Fruit fly (Drosophila melanogaster) whole organism, pupa: ENCODE data around the gene CG17362.

Source experiments
- CG10348 ChIP-seq: fragments of 200-800 bp; sonication (Bioruptor generic); IDR thresholded peaks from 2 replicates; pipeline ENCODE4 v1.3.6; 2022; ENCODE audit warnings: missing biosample characterization, missing genetic modification characterization
- CG12605 ChIP-seq: fragments of 200-800 bp; sonication (Bioruptor generic); IDR thresholded peaks from 2 replicates; pipeline ENCODE4 v1.3.6; 2022; ENCODE audit warnings: missing biosample characterization, missing genetic modification characterization
- CG13204 ChIP-seq: fragments of 200-800 bp; sonication (Bioruptor generic); optimal IDR thresholded peaks from 2 replicates; lab custom pipeline; 2018; ENCODE audit warnings: missing biosample characterization, mild to moderate bottlenecking, missing genetic modification characterization, moderate library complexity
- CG14655 ChIP-seq: fragments of 200-800 bp; sonication (Bioruptor generic); optimal IDR thresholded peaks from 3 replicates; lab custom pipeline; 2017; ENCODE audit warnings: mild to moderate bottlenecking, missing biosample characterization, missing genetic modification reagents, missing genetic modification characterization
- CG15710 ChIP-seq: fragments of 200-800 bp; sonication (Bioruptor generic); optimal IDR thresholded peaks from 2 replicates; lab custom pipeline; 2018; ENCODE audit warnings: missing biosample characterization, mild to moderate bottlenecking, missing genetic modification characterization, moderate library complexity
- CG17806 ChIP-seq: fragments of 200-800 bp; sonication (Bioruptor generic); optimal IDR thresholded peaks from 2 replicates; lab custom pipeline; 2018; ENCODE audit warnings: missing biosample characterization, mild to moderate bottlenecking, missing genetic modification characterization, moderate library complexity
- CG32121 ChIP-seq: fragments of 200-800 bp; sonication (Bioruptor generic); IDR thresholded peaks from 2 replicates; pipeline ENCODE4 v1.3.6; 2022; ENCODE audit warnings: missing biosample characterization, missing genetic modification characterization
- CG34367 ChIP-seq: fragments of 200-800 bp; sonication (Bioruptor generic); optimal IDR thresholded peaks from 2 replicates; lab custom pipeline; 2018; ENCODE audit warnings: missing biosample characterization, mild to moderate bottlenecking, missing genetic modification characterization
- CG4496 ChIP-seq: fragments of 200-800 bp; sonication (Bioruptor generic); IDR thresholded peaks from 3 replicates; pipeline ENCODE4 v1.3.6; 2022; ENCODE audit warnings: missing biosample characterization, missing genetic modification characterization
- CG8159 ChIP-seq: fragments of 200-800 bp; sonication (Bioruptor generic); optimal IDR thresholded peaks from 3 replicates; lab custom pipeline; 2018; ENCODE audit warnings: missing biosample characterization, mild to moderate bottlenecking, missing genetic modification characterization, moderate library complexity
- CG8301 ChIP-seq: fragments of 200-800 bp; sonication (Bioruptor generic); optimal IDR thresholded peaks from 2 replicates; lab custom pipeline; 2018; ENCODE audit warnings: missing biosample characterization, mild to moderate bottlenecking, missing genetic modification characterization
- CG9948 ChIP-seq: fragments of 200-800 bp; sonication (Bioruptor generic); optimal IDR thresholded peaks from 2 replicates; lab custom pipeline; 2018; ENCODE audit warnings: missing biosample characterization, mild to moderate bottlenecking, missing genetic modification characterization, moderate library complexity
- D1 ChIP-seq: fragments of 200-800 bp; sonication (Bioruptor generic); optimal IDR thresholded peaks from 2 replicates; lab custom pipeline; 2018; ENCODE audit warnings: missing biosample characterization, mild to moderate bottlenecking, missing genetic modification characterization, moderate library complexity
- EcR ChIP-seq: fragments of 200-800 bp; sonication (Bioruptor generic); optimal IDR thresholded peaks from 3 replicates; lab custom pipeline; 2019; ENCODE audit warnings: missing biosample characterization, missing genetic modification characterization, mild to moderate bottlenecking, moderate library complexity, missing genetic modification reagents
- Ets98B ChIP-seq: fragments of 200-800 bp; sonication (Bioruptor generic); IDR thresholded peaks from 2 replicates; pipeline ENCODE4 v1.3.6; 2022; ENCODE audit warnings: missing biosample characterization, missing genetic modification characterization
- Pif1A ChIP-seq: fragments of 200-800 bp; sonication (Bioruptor generic); optimal IDR thresholded peaks from 3 replicates; lab custom pipeline; 2016; ENCODE audit warnings: missing biosample characterization, missing genetic modification characterization
- Pif1B ChIP-seq: fragments of 200-800 bp; sonication (Bioruptor generic); optimal IDR thresholded peaks from 3 replicates; lab custom pipeline; 2016; ENCODE audit warnings: missing biosample characterization, missing genetic modification characterization
- Snoo ChIP-seq: fragments of 200-800 bp; sonication (Bioruptor generic); optimal IDR thresholded peaks from 3 replicates; lab custom pipeline; 2017; ENCODE audit warnings: missing biosample characterization, mild to moderate bottlenecking, missing genetic modification characterization, inconsistent platforms
- fd96Ca ChIP-seq: fragments of 200-800 bp; sonication (Bioruptor generic); IDR thresholded peaks from 3 replicates; pipeline ENCODE4 v1.3.6; 2022; ENCODE audit warnings: missing biosample characterization, missing genetic modification characterization
- gl ChIP-seq: fragments of 200-800 bp; sonication (Bioruptor generic); optimal IDR thresholded peaks from 2 replicates; lab custom pipeline; 2018; ENCODE audit warnings: missing biosample characterization, mild to moderate bottlenecking, missing genetic modification characterization
- rn ChIP-seq: fragments of 200-800 bp; sonication (Bioruptor generic); IDR thresholded peaks from 2 replicates; pipeline ENCODE4 v1.3.6; 2022; ENCODE audit warnings: missing biosample characterization, missing genetic modification characterization

The CG17362 gene

dm6 chr3L:14004963-14005458 lies 18.6 kb downstream of the CG17362 start:
- TF ChIP-seq rn (GFP tag; lab: Robert Waterston, UW) (peak; percentile 97), CG13204 (GFP tag; lab: Kevin White, UChicago) (peak; percentile 93), CG8159 (peak; percentile 97), Ets98B (GFP tag; lab: Robert Waterston, UW) (peak; percentile 99), CG14655 (GFP tag; lab: Kevin White, UChicago) (peak; percentile 98), EcR (GFP tag; lab: Kevin White, UChicago) (peak; percentile 48), CG10348 (GFP tag; lab: Robert Waterston, UW) (peak; percentile 98), CG15710 (peak; percentile 97), CG9948 (tag; lab: Kevin White, UChicago) (peak; percentile 97), D1 (no peak), CG12605 (GFP tag; lab: Robert Waterston, UW) (peak; percentile 96), gl (tag; lab: Kevin White, UChicago) (peak; percentile 94), CG34367 (peak; percentile 96), CG17806 (peak; percentile 97), CG8301 (tag; lab: Kevin White, UChicago) (peak; percentile 98), CG32121 (GFP tag; lab: Robert Waterston, UW) (peak; percentile 98), CG4496 (GFP tag; lab: Robert Waterston, UW) (peak; percentile 99), fd96Ca (GFP tag; lab: Robert Waterston, UW) (peak; percentile 100), Pif1A (GFP tag; lab: Kevin White, UChicago) (peak; percentile 98), Snoo (peak; percentile 96), Pif1B (GFP tag; lab: Kevin White, UChicago) (peak; percentile 98)
- TF ChIP-seq, all 21 proteins: peak for 20

dm6 chr3L:14005627-14006287 lies 19.3 kb downstream of the CG17362 start:
- peak; percentile 19; the same call in 1 of the 3 replicates for TF ChIP-seq CG4496 (GFP tag; lab: Robert Waterston, UW)
- TF ChIP-seq CG9948 (tag; lab: Kevin White, UChicago): no peak
- TF ChIP-seq, all 21 proteins: peak for 1

dm6 chr3L:14006704-14007126 lies 20.3 kb downstream of the CG17362 start:
- TF ChIP-seq CG8301 (tag; lab: Kevin White, UChicago): no peak
- TF ChIP-seq Ets98B (GFP tag; lab: Robert Waterston, UW): peak; percentile 15
- 0 out of 2 replicates have a peak, but pooled peaks have one; percentile 8 for TF ChIP-seq CG12605 (GFP tag; lab: Robert Waterston, UW)

dm6 chr3L:14025736-14026135 lies 39.3 kb downstream of the CG17362 start:
- TF ChIP-seq Pif1B (GFP tag; lab: Kevin White, UChicago): no peak
- TF ChIP-seq, all 21 proteins: peak for 0

- TF ChIP-seq EcR (GFP tag; lab: Kevin White, UChicago) (no peak), CG4496 (GFP tag; lab: Robert Waterston, UW) (no peak), rn (GFP tag; lab: Robert Waterston, UW) (no peak), Ets98B (GFP tag; lab: Robert Waterston, UW) (no peak), CG34367 (no peak), CG9948 (tag; lab: Kevin White, UChicago) (no peak), CG8301 (tag; lab: Kevin White, UChicago) (no peak), Snoo (no peak), fd96Ca (GFP tag; lab: Robert Waterston, UW) (no peak), CG8159 (no peak), CG12605 (GFP tag; lab: Robert Waterston, UW) (no peak), Pif1B (GFP tag; lab: Kevin White, UChicago) (no peak), gl (tag; lab: Kevin White, UChicago) (no peak), D1 (no peak), Pif1A (GFP tag; lab: Kevin White, UChicago) (no peak)
These were observed 41.1 kb downstream of the CG17362 start for dm6 chr3L:14027549-14027948.

- TF ChIP-seq CG32121 (GFP tag; lab: Robert Waterston, UW) (peak; percentile 49; the same call in 1 of the 2 replicates), CG13204 (GFP tag; lab: Kevin White, UChicago) (no peak), CG12605 (GFP tag; lab: Robert Waterston, UW) (peak; percentile 66), gl (tag; lab: Kevin White, UChicago) (peak; percentile 40), Ets98B (GFP tag; lab: Robert Waterston, UW) (0 out of 2 replicates have a peak, but pooled peaks have one; percentile 64), CG4496 (GFP tag; lab: Robert Waterston, UW) (peak; percentile 77)
- TF ChIP-seq, all 21 proteins: peak for 5
These were observed 42.3 kb downstream of the CG17362 start, which contains the start of gene Ptip for dm6 chr3L:14028485-14029384. Gene Ptip, minus strand, starts transcription at chr3L:14029121.
